Fruit fly (Drosophila melanogaster): ENCODE results near the gene CG32086.

Gene CG32086

dm6 chr3L:11550359-11551056 lies 33.4 kb downstream of the CG32086 start (continued):
- TF ChIP-seq CG2116 (GFP tag; optimal IDR thresholded peaks at IDR 0.05) (no peak), CG15073 (GFP tag; optimal IDR thresholded peaks at IDR 0.05) (no peak), her (GFP tag; optimal IDR thresholded peaks at IDR 0.05) (peak; percentile 23), gsb-n (tag; optimal IDR thresholded peaks at IDR 0.05) (no peak), gro (GFP tag; optimal IDR thresholded peaks at IDR 0.05) (peak; percentile 68), crp (GFP tag; optimal IDR thresholded peaks at IDR 0.05) (no peak), Optix (GFP tag; IDR thresholded peaks at IDR 0.05) (no peak), Opbp (GFP tag; IDR thresholded peaks at IDR 0.05; ENCODE audit: partially characterized antibody) (no peak), Rfx (GFP tag; IDR thresholded peaks at IDR 0.05) (peak; percentile 59), Meics (GFP tag; optimal IDR thresholded peaks at IDR 0.05) (peak; percentile 23), pho (GFP tag; optimal IDR thresholded peaks at IDR 0.05) (no peak), CG18599 (GFP tag; optimal IDR thresholded peaks at IDR 0.05) (no peak), crc (GFP tag; optimal IDR thresholded peaks at IDR 0.05) (no peak), CG9437 (GFP tag; optimal IDR thresholded peaks at IDR 0.05) (no peak), CG11723 (GFP tag; optimal IDR thresholded peaks at IDR 0.05) (no peak), Hr78 (GFP tag; optimal IDR thresholded peaks at IDR 0.05) (peak in 1 of 2 experiments; percentile 49), gsb (GFP tag; IDR thresholded peaks at IDR 0.05) (no peak), CG1832 (GFP tag; optimal IDR thresholded peaks at IDR 0.05) (no peak), CG32532 (GFP tag; IDR thresholded peaks at IDR 0.05) (peak; percentile 21; the same call in 1 of the 2 replicates), sob (GFP tag; IDR thresholded peaks at IDR 0.05) (0 out of 2 replicates have a peak, but pooled peaks have one; percentile 24), CG8765 (GFP tag; IDR thresholded peaks at IDR 0.05) (no peak), CG4820 (GFP tag; optimal IDR thresholded peaks at IDR 0.05) (no peak), HmgD (GFP tag; optimal IDR thresholded peaks at IDR 0.05) (no peak), CG1529 (GFP tag; optimal IDR thresholded peaks at IDR 0.05) (no peak), Hey (tag; optimal IDR thresholded peaks at IDR 0.05) (no peak), CG6765 (GFP tag; optimal IDR thresholded peaks at IDR 0.05) (peak; percentile 22), CG31441 (GFP tag; IDR thresholded peaks at IDR 0.05) (no peak), Bteb2 (GFP tag; optimal IDR thresholded peaks at IDR 0.05) (no peak), Gug (GFP tag; IDR thresholded peaks at IDR 0.05) (no peak), bab2 (GFP tag; optimal IDR thresholded peaks at IDR 0.05) (no peak), CG11456 (GFP tag; IDR thresholded peaks at IDR 0.05) (peak; percentile 55; the same call in 2 of the 3 replicates), CG9609 (GFP tag; optimal IDR thresholded peaks at IDR 0.05) (no peak), fu2 (GFP tag; optimal IDR thresholded peaks at IDR 0.05) (no peak), sna (GFP tag; IDR thresholded peaks at IDR 0.05; ENCODE audit: partially characterized antibody) (no peak), odd (GFP tag; optimal IDR thresholded peaks at IDR 0.05) (no peak), Antp (GFP tag; optimal IDR thresholded peaks at IDR 0.05) (no peak), gce (GFP tag; IDR thresholded peaks at IDR 0.05) (no peak), MTF-1 (GFP tag; optimal IDR thresholded peaks at IDR 0.05; ENCODE audit: borderline replicate concordance) (no peak), maf-S (GFP tag; optimal IDR thresholded peaks at IDR 0.05) (no peak), CG3065 (GFP tag; optimal IDR thresholded peaks at IDR 0.05) (no peak), CG10431 (GFP tag; optimal IDR thresholded peaks at IDR 0.05) (peak; percentile 7), CG4730 (GFP tag; IDR thresholded peaks at IDR 0.05) (no peak), ERR (GFP tag; optimal IDR thresholded peaks at IDR 0.05) (peak; percentile 30), H15 (GFP tag; IDR thresholded peaks at IDR 0.05) (no peak), Camta (GFP tag; optimal IDR thresholded peaks at IDR 0.05) (no peak), pros (GFP tag; optimal IDR thresholded peaks at IDR 0.05) (no peak), Xbp1 (GFP tag; optimal IDR thresholded peaks at IDR 0.05) (no peak), nerfin-2 (GFP tag; IDR thresholded peaks at IDR 0.05; ENCODE audit: partially characterized antibody) (no peak), Nf-YB (GFP tag; optimal IDR thresholded peaks at IDR 0.05) (no peak), CG16813 (GFP tag; IDR thresholded peaks at IDR 0.05; ENCODE audit: partially characterized antibody) (no peak)
